Worm (Caenorhabditis elegans) whole organism, young adult: ENCODE results near the gene srr-4.

Source experiments
- F57C9.4 ChIP-seq: sonication (generic microtip); optimal IDR thresholded peaks from 2 replicates; lab custom pipeline; 2017; ENCODE audit warnings: mild to moderate bottlenecking, missing genetic modification characterization, missing compliant biosample characterization
- ZK185.1 ChIP-seq: sonication (generic microtip); optimal IDR thresholded peaks from 2 replicates; lab custom pipeline; 2016; ENCODE audit warnings: mild to moderate bottlenecking, missing genetic modification characterization, missing compliant biosample characterization; ENCODE audit not compliant: poor library complexity, severe bottlenecking
- ceh-100 ChIP-seq: fragments of 200-800 bp; sonication (Bioruptor generic); IDR thresholded peaks from 2 replicates; pipeline ENCODE4 v1.3.6; 2022; ENCODE audit warnings: missing genetic modification reagents, missing genetic modification characterization, missing compliant biosample characterization
- ceh-27 ChIP-seq: fragments of 200-800 bp; sonication (Bioruptor generic); optimal IDR thresholded peaks from 2 replicates; lab custom pipeline; 2018; ENCODE audit warnings: mild to moderate bottlenecking, missing genetic modification characterization, moderate library complexity, missing compliant biosample characterization
- dpl-1 ChIP-seq: fragments of 150-350 bp; optimal IDR thresholded peaks from 2 replicates; lab custom pipeline; 2014; ENCODE audit warnings: missing biosample characterization, missing genetic modification reagents, missing genetic modification characterization
- madf-10 ChIP-seq: sonication (generic microtip); optimal IDR thresholded peaks from 2 replicates; lab custom pipeline; 2016; ENCODE audit warnings: mild to moderate bottlenecking, missing genetic modification characterization, missing compliant biosample characterization
- madf-3 ChIP-seq: fragments of 200-800 bp; sonication (Bioruptor generic); IDR thresholded peaks from 2 replicates; pipeline ENCODE4 v1.3.6; 2022; ENCODE audit warnings: missing genetic modification reagents, missing genetic modification characterization, missing compliant biosample characterization
- mxl-1 ChIP-seq: sonication (generic microtip); optimal IDR thresholded peaks from 2 replicates; lab custom pipeline; 2016; ENCODE audit warnings: missing genetic modification characterization, missing compliant biosample characterization
- snpc-4 ChIP-seq, 5 experiments: fragments of 150-350 bp in 1 of 5; sonication (generic microtip) in 4 of 5; optimal IDR thresholded peaks; 2 replicates each; lab custom pipeline; 2014 to 2018; ENCODE audit warnings: missing genetic modification characterization in 5 of 5, missing biosample characterization in 3 of 5, antibody characterized with exemption in 2 of 5, mild to moderate bottlenecking in 2 of 5, missing compliant biosample characterization in 2 of 5, missing genotype in 2 of 5, moderate library complexity in 2 of 5, missing genetic modification reagents in 1 of 5
- unc-62 ChIP-seq: fragments of 150-350 bp; optimal IDR thresholded peaks from 2 replicates; lab custom pipeline; 2014; ENCODE audit warnings: missing biosample characterization, missing genetic modification reagents, missing genetic modification characterization
- zfh-2 ChIP-seq: fragments of 200-800 bp; sonication (Bioruptor generic); conservative IDR thresholded peaks from 2 replicates; pipeline ENCODE4 v1.3.6; 2022; ENCODE audit warnings: missing genetic modification reagents, missing genetic modification characterization, missing compliant biosample characterization
- ztf-3 ChIP-seq: fragments of 200-800 bp; sonication (Bioruptor generic); optimal IDR thresholded peaks from 2 replicates; lab custom pipeline; 2018; ENCODE audit warnings: mild to moderate bottlenecking, missing genetic modification characterization, missing compliant biosample characterization
- ztf-6 ChIP-seq: fragments of 200-800 bp; sonication (Bioruptor generic); IDR thresholded peaks from 2 replicates; pipeline ENCODE4 v1.3.6; 2022; ENCODE audit warnings: missing genetic modification reagents, missing genetic modification characterization, missing compliant biosample characterization

ce11 chrV:5032176-5032575, 13.2 kb downstream of the srr-4 start:
- no peak for TF ChIP-seq ztf-3 (GFP tag; lab: Kevin White, UChicago)
- no peak for TF ChIP-seq madf-3 (GFP tag; lab: Robert Waterston, UW)
- TF ChIP-seq madf-10 (tag; lab: Kevin White, UChicago), result no peak
- no peak for TF ChIP-seq ZK185.1 (tag; lab: Kevin White, UChicago)
- TF ChIP-seq unc-62 (GFP tag; lab: Kevin White, UChicago), result no peak
- no peak for TF ChIP-seq dpl-1 (GFP tag; lab: Kevin White, UChicago)
- TF ChIP-seq ceh-100, result no peak
- TF ChIP-seq snpc-4 (GFP tag; optimal IDR thresholded peaks at IDR 0.05; lab: Kevin White, UChicago), result no peak
- TF ChIP-seq snpc-4 (tag; optimal IDR thresholded peaks at IDR 0.05; lab: Kevin White, UChicago), result no peak
- no peak for TF ChIP-seq mxl-1 (tag; lab: Kevin White, UChicago)
- TF ChIP-seq zfh-2 (GFP tag; lab: Robert Waterston, UW), result no peak
- no peak for TF ChIP-seq F57C9.4 (tag; lab: Kevin White, UChicago)
- no peak for TF ChIP-seq ztf-6 (GFP tag; lab: Robert Waterston, UW)
- no peak for TF ChIP-seq ceh-27 (GFP tag; lab: Kevin White, UChicago)
